Fruit fly (Drosophila melanogaster): ENCODE results near the gene CG8519.

DNA sequence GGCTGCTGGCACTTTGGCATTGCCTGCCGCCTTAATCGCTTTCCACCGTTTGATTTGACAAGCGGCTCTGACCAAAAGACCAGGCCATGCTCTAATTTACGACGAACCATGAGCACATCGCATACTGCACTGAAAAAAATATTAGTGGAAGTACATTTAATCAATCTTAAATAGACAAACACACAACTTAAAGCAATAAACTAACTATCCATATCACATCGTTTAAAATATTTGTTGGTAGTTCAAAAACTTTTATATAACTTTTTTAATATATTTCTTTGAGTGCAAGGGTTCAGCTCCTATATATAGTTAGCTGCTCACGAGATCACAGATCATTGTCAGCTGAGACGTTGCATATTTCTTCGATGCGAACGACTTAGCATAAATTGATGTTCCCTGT, 1.2 kb downstream of the CG8519 start:
- TF ChIP-seq CTCF (optimal IDR thresholded peaks at IDR 0.05) (no peak), CG8478 (optimal IDR thresholded peaks at IDR 0.05) (no peak)
